Worm (Caenorhabditis elegans): ENCODE results near the gene ttbk-8.2.

The ttbk-8.2 gene

DNA sequence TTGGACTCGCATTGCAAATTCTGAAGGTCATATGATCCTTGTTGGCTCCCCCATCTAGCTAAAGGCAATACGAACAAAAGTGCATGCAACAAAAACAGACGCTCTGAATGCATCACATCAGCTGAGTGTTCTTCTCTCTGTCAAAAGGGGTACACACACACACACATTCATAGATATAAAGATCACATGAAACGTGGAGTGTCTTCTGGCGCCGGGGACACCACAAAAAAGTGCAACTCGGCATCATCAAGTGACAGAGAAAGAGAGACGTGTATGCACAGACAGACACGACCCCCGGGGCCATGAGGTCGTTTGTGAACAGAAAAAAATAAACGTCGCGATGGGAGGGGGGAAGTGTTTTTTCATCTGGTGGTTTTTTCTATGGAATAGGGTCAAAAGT, 24.4 kb upstream of the ttbk-8.2 start (continued):
- TF ChIP-seq nfya-1 (tag; optimal IDR thresholded peaks at IDR 0.05; ENCODE audit: borderline replicate concordance, insufficient read depth) (no peak), F39B2.1 (GFP tag; IDR thresholded peaks at IDR 0.05) (no peak), Y56A3A.18 (GFP tag; IDR thresholded peaks at IDR 0.05) (no peak), lin-35 (GFP tag; optimal IDR thresholded peaks at IDR 0.05) (peak in 1 of 3 experiments; percentile 3), ceh-58 (GFP tag; IDR thresholded peaks at IDR 0.05) (no peak), rpc-1 (optimal IDR thresholded peaks at IDR 0.05) (no peak), rpc-1 (tag; optimal IDR thresholded peaks at IDR 0.05) (no peak), hsf-1 (GFP tag; IDR thresholded peaks at IDR 0.05) (no peak), mcd-1 (GFP tag; IDR thresholded peaks at IDR 0.05) (peak; percentile 18; the same call in 1 of the 2 replicates), Y79H2A.3 (GFP tag; conservative IDR thresholded peaks at IDR 0.05) (no peak), F22D6.2 (tag; optimal IDR thresholded peaks at IDR 0.05) (no peak), nhr-80 (tag; optimal IDR thresholded peaks at IDR 0.05) (peak; percentile 6), F37B4.10 (GFP tag; IDR thresholded peaks at IDR 0.05) (no peak), dox-1 (GFP tag; IDR thresholded peaks at IDR 0.05) (peak; percentile 72), hlh-26 (GFP tag; conservative IDR thresholded peaks at IDR 0.05) (no peak), zfh-2 (GFP tag; conservative IDR thresholded peaks at IDR 0.05) (peak; percentile 94), B0261.1 (tag; optimal IDR thresholded peaks at IDR 0.05) (no peak), C06A6.2 (GFP tag; conservative IDR thresholded peaks at IDR 0.05) (no peak; the same call in 1 of the 2 replicates), tlf-1 (GFP tag; optimal IDR thresholded peaks at IDR 0.05) (no peak), T07F8.4 (tag; optimal IDR thresholded peaks at IDR 0.05) (no peak), ztf-22 (GFP tag; optimal IDR thresholded peaks at IDR 0.05) (peak; percentile 46), madf-10 (tag; optimal IDR thresholded peaks at IDR 0.05) (peak; percentile 43), K12H6.12 (tag; optimal IDR thresholded peaks at IDR 0.05) (peak; percentile 93), ztf-18 (tag; optimal IDR thresholded peaks at IDR 0.05) (peak; percentile 9), dpl-1 (GFP tag; optimal IDR thresholded peaks at IDR 0.05) (no peak), let-526 (GFP tag; IDR thresholded peaks at IDR 0.05) (peak; percentile 60; the same call in 1 of the 2 replicates), hmg-20 (GFP tag; IDR thresholded peaks at IDR 0.05) (no peak), egl-18 (GFP tag; IDR thresholded peaks at IDR 0.05) (no peak), rec-8 (tag; optimal IDR thresholded peaks at IDR 0.05) (no peak), bed-1 (GFP tag; IDR thresholded peaks at IDR 0.05) (no peak), bed-2 (GFP tag; IDR thresholded peaks at IDR 0.05) (no peak), atf-7 (tag; optimal IDR thresholded peaks at IDR 0.05) (peak; percentile 15), madf-8 (GFP tag; conservative IDR thresholded peaks at IDR 0.05) (no peak), pha-4 (tag; optimal IDR thresholded peaks at IDR 0.05) (peak; percentile 41), nhr-27 (tag; optimal IDR thresholded peaks at IDR 0.05) (no peak), pbrm-1 (GFP tag; IDR thresholded peaks at IDR 0.05) (0 out of 2 replicates have a peak, but pooled peaks have one; percentile 41), F55B11.4 (tag; optimal IDR thresholded peaks at IDR 0.05; ENCODE audit: borderline replicate concordance, insufficient read depth) (no peak), snpc-1.1 (tag; optimal IDR thresholded peaks at IDR 0.05; ENCODE audit: insufficient read depth) (no peak), attf-3 (GFP tag; conservative IDR thresholded peaks at IDR 0.05) (0 out of 2 replicates have a peak, but pooled peaks have one; percentile 7), lin-54 (GFP tag; optimal IDR thresholded peaks at IDR 0.05) (peak; percentile 34), ztf-26 (tag; optimal IDR thresholded peaks at IDR 0.05) (no peak), cebp-1 (GFP tag; IDR thresholded peaks at IDR 0.05) (0 out of 2 replicates have a peak, but pooled peaks have one; percentile 45), cebp-1 (tag; optimal IDR thresholded peaks at IDR 0.05) (peak; percentile 83), sdz-38 (tag; optimal IDR thresholded peaks at IDR 0.05) (no peak), ztf-28 (GFP tag; IDR thresholded peaks at IDR 0.05) (no peak), F23B12.7 (tag; optimal IDR thresholded peaks at IDR 0.05; ENCODE audit: insufficient read depth) (peak; percentile 1), repo-1 (tag; optimal IDR thresholded peaks at IDR 0.05) (no peak), ceh-40 (GFP tag; IDR thresholded peaks at IDR 0.05) (no peak), B0019.2 (GFP tag; conservative IDR thresholded peaks at IDR 0.05) (no peak)
